Worm (Caenorhabditis elegans) whole organism, L4/young adult: Measurements from ENCODE around the gene fbxc-53.

ENCODE experiments used
- dao-5 ChIP-seq: sonication (generic microtip); optimal IDR thresholded peaks from 2 replicates; lab custom pipeline; 2016; ENCODE audit warnings: missing genotype, missing genetic modification characterization, moderate library complexity, missing compliant biosample characterization
- him-1 ChIP-seq: sonication (generic microtip); optimal IDR thresholded peaks from 2 replicates; lab custom pipeline; 2016; ENCODE audit warnings: missing genotype, missing genetic modification reagents, missing genetic modification characterization, missing compliant biosample characterization

ce11 chrII:3752184-3752583, 41.1 kb downstream of the fbxc-53 start, which contains the start of gene sdz-11:
- TF ChIP-seq dao-5 = no peak
- no peak for TF ChIP-seq him-1 (tag; lab: Kevin White, UChicago)
